Comparison of ENCODE assay signal across 1 fruit fly cellular context in the genomic region with DNA sequence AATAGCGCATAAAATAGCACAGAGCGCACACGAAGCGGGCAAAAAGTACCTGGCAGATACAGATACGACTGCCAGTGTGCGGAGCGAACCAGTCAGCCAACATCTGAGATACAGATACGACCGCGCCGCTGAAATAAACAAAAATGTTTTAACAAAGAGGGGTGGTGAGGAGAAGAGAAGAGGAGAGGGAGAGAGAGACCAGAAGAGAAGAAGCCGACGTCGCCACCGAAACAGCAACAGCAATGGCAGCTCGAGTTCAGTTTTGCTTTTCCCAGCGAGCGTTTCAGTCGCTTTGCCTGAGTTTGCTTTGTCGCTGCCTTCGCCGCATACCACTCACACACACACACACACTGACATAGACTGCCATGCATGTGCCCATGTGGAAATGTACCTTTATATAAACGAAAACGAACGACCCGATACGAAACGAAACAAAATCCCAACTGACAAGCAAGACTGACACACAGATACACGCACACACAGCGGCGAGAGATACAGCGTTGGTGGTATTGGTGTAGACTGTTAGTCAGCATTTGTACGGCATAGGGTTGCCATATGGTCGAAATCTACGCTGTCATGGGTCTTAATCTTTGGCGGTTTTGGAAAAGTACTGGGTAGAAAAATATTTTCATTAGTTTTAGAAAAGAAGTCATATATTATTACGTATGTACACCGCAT.
TF ChIP-seq lines count a peak whose summit lies in the region.

No protein-coding gene starts in this region.

TF ChIP-seq in whole organism, embryonic, 481 proteins besides CTCF, POLR2A, EP300 and RAD21 (continued from another document and continues in another):
- TF ChIP-seq CG10274 (GFP tag; optimal IDR thresholded peaks at IDR 0.05; lab: Kevin White, UChicago): no peak
- TF ChIP-seq Xbp1 (GFP tag; optimal IDR thresholded peaks at IDR 0.05; lab: Kevin White, UChicago): no peak
- no peak for TF ChIP-seq danr (GFP tag; IDR thresholded peaks at IDR 0.05; lab: Robert Waterston, UW)
- TF ChIP-seq Awh (GFP tag; IDR thresholded peaks at IDR 0.05; lab: Robert Waterston, UW): no peak
- no peak for TF ChIP-seq CG14965 (GFP tag; optimal IDR thresholded peaks at IDR 0.05; lab: Kevin White, UChicago; ENCODE audit: borderline replicate concordance)
- TF ChIP-seq slp2 (GFP tag; optimal IDR thresholded peaks at IDR 0.05; lab: Kevin White, UChicago): no peak
- TF ChIP-seq Optix (GFP tag; IDR thresholded peaks at IDR 0.05; lab: Robert Waterston, UW): no peak
- TF ChIP-seq Lpt (GFP tag; optimal IDR thresholded peaks at IDR 0.05; lab: Kevin White, UChicago): no peak
- no peak for TF ChIP-seq btn (GFP tag; optimal IDR thresholded peaks at IDR 0.05; lab: Kevin White, UChicago)
- TF ChIP-seq pan (optimal IDR thresholded peaks at IDR 0.05; lab: Kevin White, UChicago): no peak
- TF ChIP-seq pan (GFP tag; optimal IDR thresholded peaks at IDR 0.05 in 1 of 2, IDR thresholded peaks at IDR 0.05 in 1 of 2): no peak
- peak in 1 of 2 experiments; percentile 31 for TF ChIP-seq dpn (GFP tag; optimal IDR thresholded peaks at IDR 0.05; lab: Kevin White, UChicago)
- peak; percentile 30 for TF ChIP-seq Mad (GFP tag; optimal IDR thresholded peaks at IDR 0.05; lab: Kevin White, UChicago)
- peak; percentile 61 for TF ChIP-seq nom (GFP tag; optimal IDR thresholded peaks at IDR 0.05; lab: Kevin White, UChicago)
- peak; percentile 32 for TF ChIP-seq CG9609 (GFP tag; optimal IDR thresholded peaks at IDR 0.05; lab: Kevin White, UChicago)
- TF ChIP-seq CG6854 (GFP tag; optimal IDR thresholded peaks at IDR 0.05; lab: Kevin White, UChicago): no peak
- no peak for TF ChIP-seq CG14050 (GFP tag; IDR thresholded peaks at IDR 0.05; lab: Robert Waterston, UW)
- TF ChIP-seq Trl (optimal IDR thresholded peaks at IDR 0.05; lab: Kevin White, UChicago): peak; percentile 85 to 92
- TF ChIP-seq Trl (GFP tag; optimal IDR thresholded peaks at IDR 0.05; lab: Kevin White, UChicago): no peak
- peak; percentile 99 for TF ChIP-seq cg (GFP tag; optimal IDR thresholded peaks at IDR 0.05; lab: Kevin White, UChicago)
- TF ChIP-seq CG4617 (GFP tag; optimal IDR thresholded peaks at IDR 0.05; lab: Kevin White, UChicago; ENCODE audit: borderline replicate concordance): no peak
- TF ChIP-seq CG5180 (GFP tag; optimal IDR thresholded peaks at IDR 0.05; lab: Kevin White, UChicago): peak; percentile 95
- TF ChIP-seq Dbx (GFP tag; IDR thresholded peaks at IDR 0.05; lab: Robert Waterston, UW): no peak
- peak; percentile 47 for TF ChIP-seq CG7928 (GFP tag; optimal IDR thresholded peaks at IDR 0.05; lab: Kevin White, UChicago)
- peak; percentile 42 for TF ChIP-seq Six4 (GFP tag; optimal IDR thresholded peaks at IDR 0.05; lab: Kevin White, UChicago)
- no peak for TF ChIP-seq gsb (GFP tag; IDR thresholded peaks at IDR 0.05; lab: Robert Waterston, UW)
- no peak for TF ChIP-seq Asciz (GFP tag; optimal IDR thresholded peaks at IDR 0.05; lab: Kevin White, UChicago)
- peak; percentile 4 for TF ChIP-seq Dek (tag; optimal IDR thresholded peaks at IDR 0.05; lab: Kevin White, UChicago)
- TF ChIP-seq CG4404 (GFP tag; IDR thresholded peaks at IDR 0.05; lab: Robert Waterston, UW): no peak
- no peak for TF ChIP-seq gro (GFP tag; optimal IDR thresholded peaks at IDR 0.05; lab: Kevin White, UChicago)
- no peak for TF ChIP-seq vvl (GFP tag; IDR thresholded peaks at IDR 0.05; lab: Robert Waterston, UW)
- peak; percentile 18 for TF ChIP-seq exex (tag; optimal IDR thresholded peaks at IDR 0.05; lab: Kevin White, UChicago)
- no peak for TF ChIP-seq al (GFP tag; IDR thresholded peaks at IDR 0.05; lab: Robert Waterston, UW)
- peak; percentile 96 for TF ChIP-seq abd-A (tag; optimal IDR thresholded peaks at IDR 0.05; lab: Kevin White, UChicago)
- no peak for TF ChIP-seq CG10431 (GFP tag; optimal IDR thresholded peaks at IDR 0.05; lab: Kevin White, UChicago)
- no peak for TF ChIP-seq PHDP (tag; optimal IDR thresholded peaks at IDR 0.05; lab: Kevin White, UChicago)
- no peak for TF ChIP-seq CG7963 (GFP tag; IDR thresholded peaks at IDR 0.05; lab: Robert Waterston, UW; ENCODE audit: partially characterized antibody)
- TF ChIP-seq CG2116 (GFP tag; optimal IDR thresholded peaks at IDR 0.05; lab: Kevin White, UChicago): no peak
- 0 out of 2 replicates have a peak, but pooled peaks have one; percentile 28 for TF ChIP-seq CG6272 (GFP tag; IDR thresholded peaks at IDR 0.05; lab: Robert Waterston, UW)
- TF ChIP-seq CG4854 (GFP tag; optimal IDR thresholded peaks at IDR 0.05; lab: Kevin White, UChicago): no peak
- no peak for TF ChIP-seq Drgx (GFP tag; IDR thresholded peaks at IDR 0.05; lab: Robert Waterston, UW)
- TF ChIP-seq CG6765 (GFP tag; optimal IDR thresholded peaks at IDR 0.05; lab: Kevin White, UChicago): no peak
- no peak for TF ChIP-seq CG14014 (GFP tag; IDR thresholded peaks at IDR 0.05; lab: Robert Waterston, UW)
- no peak for TF ChIP-seq CG1024 (GFP tag; IDR thresholded peaks at IDR 0.05; lab: Robert Waterston, UW)
- TF ChIP-seq sisA (GFP tag; IDR thresholded peaks at IDR 0.05; lab: Robert Waterston, UW): no peak
- TF ChIP-seq usp (GFP tag; optimal IDR thresholded peaks at IDR 0.05; lab: Kevin White, UChicago): no peak
- no peak for TF ChIP-seq dan (GFP tag; IDR thresholded peaks at IDR 0.05; lab: Robert Waterston, UW)
- peak; percentile 48 for TF ChIP-seq mam (GFP tag; optimal IDR thresholded peaks at IDR 0.05; lab: Kevin White, UChicago)
- no peak for TF ChIP-seq eyg (GFP tag; optimal IDR thresholded peaks at IDR 0.05; lab: Kevin White, UChicago)
- no peak for TF ChIP-seq NFAT (GFP tag; IDR thresholded peaks at IDR 0.05; lab: Robert Waterston, UW)
- no peak for TF ChIP-seq CG33557 (GFP tag; optimal IDR thresholded peaks at IDR 0.05; lab: Kevin White, UChicago)
- no peak for TF ChIP-seq ssp (GFP tag; IDR thresholded peaks at IDR 0.05; lab: Robert Waterston, UW)
- no peak for TF ChIP-seq E2f1 (GFP tag; IDR thresholded peaks at IDR 0.05; lab: Robert Waterston, UW)
- no peak for TF ChIP-seq CG3726 (GFP tag; IDR thresholded peaks at IDR 0.05; lab: Robert Waterston, UW)
- TF ChIP-seq CG34422 (GFP tag; IDR thresholded peaks at IDR 0.05; lab: Robert Waterston, UW): no peak
- no peak for TF ChIP-seq CG7556 (GFP tag; optimal IDR thresholded peaks at IDR 0.05; lab: Kevin White, UChicago)
- peak; percentile 73 for TF ChIP-seq CG8478 (optimal IDR thresholded peaks at IDR 0.05; lab: Kevin White, UChicago)
- TF ChIP-seq CG17361 (GFP tag; IDR thresholded peaks at IDR 0.05; lab: Robert Waterston, UW): no peak
- TF ChIP-seq CG18011 (GFP tag; optimal IDR thresholded peaks at IDR 0.05; lab: Kevin White, UChicago): no peak
- no peak for TF ChIP-seq HLH3B (GFP tag; IDR thresholded peaks at IDR 0.05; lab: Robert Waterston, UW)
- TF ChIP-seq CG7372 (GFP tag; IDR thresholded peaks at IDR 0.05; lab: Robert Waterston, UW): no peak
- TF ChIP-seq CG31224 (GFP tag; IDR thresholded peaks at IDR 0.05; lab: Robert Waterston, UW): no peak
- TF ChIP-seq MBD-R2 (GFP tag; IDR thresholded peaks at IDR 0.05; lab: Robert Waterston, UW): no peak
- no peak for TF ChIP-seq Dfd (GFP tag; optimal IDR thresholded peaks at IDR 0.05; lab: Kevin White, UChicago)
- no peak for TF ChIP-seq zen (tag; optimal IDR thresholded peaks at IDR 0.05; lab: Kevin White, UChicago)
- TF ChIP-seq CG10267 (tag; optimal IDR thresholded peaks at IDR 0.05; lab: Kevin White, UChicago): no peak
- TF ChIP-seq scrt (GFP tag; optimal IDR thresholded peaks at IDR 0.05; lab: Kevin White, UChicago): peak; percentile 35
- TF ChIP-seq rib (GFP tag; IDR thresholded peaks at IDR 0.05; lab: Robert Waterston, UW): no peak
- peak; percentile 95 for TF ChIP-seq CG13894 (tag; optimal IDR thresholded peaks at IDR 0.05; lab: Kevin White, UChicago)
- TF ChIP-seq CG8924 (tag; optimal IDR thresholded peaks at IDR 0.05; lab: Kevin White, UChicago): peak; percentile 65
- TF ChIP-seq Taf1 (GFP tag; IDR thresholded peaks at IDR 0.05; lab: Robert Waterston, UW): no peak
- TF ChIP-seq CG16863 (GFP tag; optimal IDR thresholded peaks at IDR 0.05; lab: Kevin White, UChicago): no peak
- TF ChIP-seq fu2 (GFP tag; optimal IDR thresholded peaks at IDR 0.05; lab: Kevin White, UChicago): no peak
- peak; percentile 51 for TF ChIP-seq ab (GFP tag; optimal IDR thresholded peaks at IDR 0.05; lab: Kevin White, UChicago)
- TF ChIP-seq Doc3 (GFP tag; IDR thresholded peaks at IDR 0.05; lab: Robert Waterston, UW; ENCODE audit: partially characterized antibody): no peak
- no peak for TF ChIP-seq CG6683 (GFP tag; optimal IDR thresholded peaks at IDR 0.05; lab: Kevin White, UChicago)
- TF ChIP-seq emc (GFP tag; optimal IDR thresholded peaks at IDR 0.05; lab: Kevin White, UChicago): no peak
- no peak for TF ChIP-seq unpg (GFP tag; optimal IDR thresholded peaks at IDR 0.05; lab: Kevin White, UChicago)
- TF ChIP-seq fd96Cb (tag; optimal IDR thresholded peaks at IDR 0.05; lab: Kevin White, UChicago): peak; percentile 9
- no peak for TF ChIP-seq Scr (GFP tag; IDR thresholded peaks at IDR 0.05; lab: Robert Waterston, UW; ENCODE audit: partially characterized antibody)
- TF ChIP-seq Hr3 (GFP tag; optimal IDR thresholded peaks at IDR 0.05; lab: Kevin White, UChicago): no peak
- TF ChIP-seq tna (GFP tag; IDR thresholded peaks at IDR 0.05; lab: Robert Waterston, UW; ENCODE audit: partially characterized antibody): no peak
- TF ChIP-seq CG2678 (tag; optimal IDR thresholded peaks at IDR 0.05; lab: Kevin White, UChicago): peak; percentile 51
- no peak for TF ChIP-seq dimm (GFP tag; IDR thresholded peaks at IDR 0.05; lab: Robert Waterston, UW)
- no peak for TF ChIP-seq Atf6 (GFP tag; IDR thresholded peaks at IDR 0.05; lab: Robert Waterston, UW)
- TF ChIP-seq CG7786 (GFP tag; optimal IDR thresholded peaks at IDR 0.05; lab: Kevin White, UChicago): no peak
- TF ChIP-seq C15 (GFP tag; IDR thresholded peaks at IDR 0.05; lab: Robert Waterston, UW): no peak
- no peak for TF ChIP-seq CG17328 (GFP tag; IDR thresholded peaks at IDR 0.05; lab: Robert Waterston, UW)
- peak; percentile 90 for TF ChIP-seq Med (GFP tag; lab: Kevin White, UChicago)
- no peak for TF ChIP-seq CG32767 (GFP tag; IDR thresholded peaks at IDR 0.05; lab: Robert Waterston, UW)
- no peak for TF ChIP-seq Lim3 (GFP tag; IDR thresholded peaks at IDR 0.05; lab: Robert Waterston, UW)
- TF ChIP-seq tx (GFP tag; optimal IDR thresholded peaks at IDR 0.05; lab: Kevin White, UChicago): no peak
- TF ChIP-seq fru (optimal IDR thresholded peaks at IDR 0.05; lab: Kevin White, UChicago): no peak
- TF ChIP-seq B-H2 (GFP tag; optimal IDR thresholded peaks at IDR 0.05; lab: Kevin White, UChicago): peak; percentile 52
- TF ChIP-seq CG13296 (GFP tag; optimal IDR thresholded peaks at IDR 0.05; lab: Kevin White, UChicago): no peak
- TF ChIP-seq CG12219 (GFP tag; optimal IDR thresholded peaks at IDR 0.05; lab: Kevin White, UChicago): no peak
- no peak for TF ChIP-seq CG5245 (GFP tag; optimal IDR thresholded peaks at IDR 0.05; lab: Kevin White, UChicago)
- no peak for TF ChIP-seq tup (GFP tag; optimal IDR thresholded peaks at IDR 0.05; lab: Kevin White, UChicago)
- TF ChIP-seq Ptx1 (GFP tag; IDR thresholded peaks at IDR 0.05; lab: Robert Waterston, UW): no peak
- no peak for TF ChIP-seq repo (GFP tag; optimal IDR thresholded peaks at IDR 0.05; lab: Kevin White, UChicago)
- no peak for TF ChIP-seq CG6254 (GFP tag; optimal IDR thresholded peaks at IDR 0.05; lab: Kevin White, UChicago)
- no peak for TF ChIP-seq zen2 (GFP tag; IDR thresholded peaks at IDR 0.05; lab: Robert Waterston, UW; ENCODE audit: partially characterized antibody)
- no peak for TF ChIP-seq Usf (GFP tag; optimal IDR thresholded peaks at IDR 0.05; lab: Kevin White, UChicago)
- peak; percentile 14 for TF ChIP-seq CG15696 (tag; optimal IDR thresholded peaks at IDR 0.05; lab: Kevin White, UChicago)
- TF ChIP-seq Hmr (GFP tag; optimal IDR thresholded peaks at IDR 0.05; lab: Kevin White, UChicago): peak; percentile 77
- no peak for TF ChIP-seq esg (GFP tag; conservative IDR thresholded peaks at IDR 0.05; lab: Robert Waterston, UW)
- no peak for TF ChIP-seq CHES-1-like (GFP tag; optimal IDR thresholded peaks at IDR 0.05; lab: Kevin White, UChicago)
- no peak for TF ChIP-seq lov (optimal IDR thresholded peaks at IDR 0.05; lab: Kevin White, UChicago)
- TF ChIP-seq lov (GFP tag; IDR thresholded peaks at IDR 0.05; lab: Robert Waterston, UW): no peak
- TF ChIP-seq wdn (GFP tag; IDR thresholded peaks at IDR 0.05; lab: Robert Waterston, UW): no peak
- peak; percentile 39 for TF ChIP-seq CG17385 (GFP tag; optimal IDR thresholded peaks at IDR 0.05; lab: Kevin White, UChicago)
- no peak for TF ChIP-seq Sox100B (GFP tag; optimal IDR thresholded peaks at IDR 0.05; lab: Kevin White, UChicago)
- no peak for TF ChIP-seq Sox102F (GFP tag; optimal IDR thresholded peaks at IDR 0.05; lab: Kevin White, UChicago)
- TF ChIP-seq pfk (GFP tag; optimal IDR thresholded peaks at IDR 0.05; lab: Kevin White, UChicago): peak; percentile 92
- no peak for TF ChIP-seq hbn (GFP tag; IDR thresholded peaks at IDR 0.05; lab: Robert Waterston, UW; ENCODE audit: partially characterized antibody)
- no peak for TF ChIP-seq CG4424 (GFP tag; optimal IDR thresholded peaks at IDR 0.05; lab: Kevin White, UChicago)
- TF ChIP-seq nerfin-2 (GFP tag; IDR thresholded peaks at IDR 0.05; lab: Robert Waterston, UW; ENCODE audit: partially characterized antibody): no peak
- TF ChIP-seq ranshi (GFP tag; IDR thresholded peaks at IDR 0.05; lab: Robert Waterston, UW): no peak
- peak; percentile 83 for TF ChIP-seq cwo (GFP tag; optimal IDR thresholded peaks at IDR 0.05; lab: Kevin White, UChicago)
- TF ChIP-seq insv (GFP tag; optimal IDR thresholded peaks at IDR 0.05; lab: Kevin White, UChicago): peak in 1 of 2 experiments; percentile 40
- no peak for TF ChIP-seq Adf1 (GFP tag; IDR thresholded peaks at IDR 0.05; lab: Robert Waterston, UW)
- TF ChIP-seq CG15269 (tag; optimal IDR thresholded peaks at IDR 0.05; lab: Kevin White, UChicago): peak; percentile 9
- TF ChIP-seq CG4360 (GFP tag; IDR thresholded peaks at IDR 0.05; lab: Robert Waterston, UW): no peak
- TF ChIP-seq CG10654 (GFP tag; optimal IDR thresholded peaks at IDR 0.05; lab: Kevin White, UChicago): peak; percentile 11
- TF ChIP-seq dysf (GFP tag; IDR thresholded peaks at IDR 0.05; lab: Robert Waterston, UW): no peak
- TF ChIP-seq crc (GFP tag; optimal IDR thresholded peaks at IDR 0.05; lab: Kevin White, UChicago): no peak
- peak; percentile 88 for TF ChIP-seq ftz-f1 (GFP tag; optimal IDR thresholded peaks at IDR 0.05; lab: Kevin White, UChicago)
- peak; percentile 16 for TF ChIP-seq Fer3 (tag; optimal IDR thresholded peaks at IDR 0.05; lab: Kevin White, UChicago)
- no peak for TF ChIP-seq croc (GFP tag; conservative IDR thresholded peaks at IDR 0.05; lab: Robert Waterston, UW)
